Worm (Caenorhabditis elegans) whole organism, young adult: ENCODE measurements around the gene F48D6.4.

Source experiments
- B0261.1 ChIP-seq: sonication (generic microtip); optimal IDR thresholded peaks from 2 replicates; lab custom pipeline; 2016; ENCODE audit warnings: mild to moderate bottlenecking, missing genetic modification characterization, moderate library complexity, missing compliant biosample characterization
- C06A6.2 ChIP-seq: fragments of 200-800 bp; sonication (Bioruptor generic); conservative IDR thresholded peaks from 2 replicates; pipeline ENCODE4 v1.3.6; 2022; ENCODE audit warnings: missing genetic modification characterization, missing compliant biosample characterization
- F22D6.2 ChIP-seq: sonication (generic microtip); optimal IDR thresholded peaks from 2 replicates; lab custom pipeline; 2016; ENCODE audit warnings: mild to moderate bottlenecking, missing genetic modification characterization, missing compliant biosample characterization
- F33H1.4 ChIP-seq: fragments of 200-800 bp; sonication (Bioruptor generic); IDR thresholded peaks from 2 replicates; pipeline ENCODE4 v1.3.6; 2022; ENCODE audit warnings: missing genetic modification reagents, missing genetic modification characterization, missing compliant biosample characterization
- F52B5.7 ChIP-seq: sonication (generic microtip); optimal IDR thresholded peaks from 2 replicates; lab custom pipeline; 2016; ENCODE audit warnings: mild to moderate bottlenecking, missing genetic modification characterization, missing compliant biosample characterization
- K11D2.4 ChIP-seq: fragments of 200-800 bp; sonication (Bioruptor generic); IDR thresholded peaks from 2 replicates; pipeline ENCODE4 v1.3.6; 2022; ENCODE audit warnings: missing genetic modification reagents, missing genetic modification characterization, missing compliant biosample characterization
- T07F8.4 ChIP-seq: sonication (generic microtip); optimal IDR thresholded peaks from 2 replicates; lab custom pipeline; 2016; ENCODE audit warnings: mild to moderate bottlenecking, missing genetic modification characterization, moderate library complexity, missing compliant biosample characterization
- Y53F4B.3 ChIP-seq: fragments of 200-800 bp; sonication (Bioruptor generic); IDR thresholded peaks from 2 replicates; pipeline ENCODE4 v1.3.6; 2022; ENCODE audit warnings: missing genetic modification reagents, missing genetic modification characterization, missing compliant biosample characterization
- Y79H2A.3 ChIP-seq: fragments of 200-800 bp; sonication (Bioruptor generic); conservative IDR thresholded peaks from 2 replicates; pipeline ENCODE4 v1.3.6; 2022; ENCODE audit warnings: missing genetic modification reagents, missing genetic modification characterization, missing compliant biosample characterization
- Y95B8A.8 ChIP-seq: fragments of 200-800 bp; sonication (Bioruptor generic); IDR thresholded peaks from 2 replicates; pipeline ENCODE4 v1.3.6; 2022; ENCODE audit warnings: missing genetic modification reagents, missing genetic modification characterization, missing compliant biosample characterization
- ama-1 ChIP-seq, 3 experiments: fragments of 150-350 bp in 1 of 3; sonication (generic microtip) in 2 of 3; optimal IDR thresholded peaks; 2 replicates each; lab custom pipeline; 2014 to 2018; ENCODE audit warnings: missing biosample characterization in 2 of 3, missing genetic modification characterization in 2 of 3, missing genetic modification reagents in 2 of 3
- athp-1 ChIP-seq: sonication (generic microtip); optimal IDR thresholded peaks from 2 replicates; lab custom pipeline; 2017; ENCODE audit warnings: mild to moderate bottlenecking, missing genetic modification characterization, missing compliant biosample characterization
- attf-3 ChIP-seq: fragments of 200-800 bp; sonication (Bioruptor generic); conservative IDR thresholded peaks from 2 replicates; pipeline ENCODE4 v1.3.6; 2022; ENCODE audit warnings: missing genetic modification reagents, missing genetic modification characterization, missing compliant biosample characterization
- bed-2 ChIP-seq: fragments of 200-800 bp; sonication (Bioruptor generic); IDR thresholded peaks from 2 replicates; pipeline ENCODE4 v1.3.6; 2022; ENCODE audit warnings: missing genetic modification reagents, missing genetic modification characterization, missing compliant biosample characterization
- ceh-100 ChIP-seq: fragments of 200-800 bp; sonication (Bioruptor generic); IDR thresholded peaks from 2 replicates; pipeline ENCODE4 v1.3.6; 2022; ENCODE audit warnings: missing genetic modification reagents, missing genetic modification characterization, missing compliant biosample characterization
- ceh-27 ChIP-seq: fragments of 200-800 bp; sonication (Bioruptor generic); optimal IDR thresholded peaks from 2 replicates; lab custom pipeline; 2018; ENCODE audit warnings: mild to moderate bottlenecking, missing genetic modification characterization, moderate library complexity, missing compliant biosample characterization
- ceh-58 ChIP-seq: fragments of 200-800 bp; sonication (Bioruptor generic); IDR thresholded peaks from 2 replicates; pipeline ENCODE4 v1.3.6; 2022; ENCODE audit warnings: missing genetic modification characterization, missing compliant biosample characterization
- ceh-91 ChIP-seq: fragments of 200-800 bp; sonication (Bioruptor generic); IDR thresholded peaks from 2 replicates; pipeline ENCODE4 v1.3.6; 2022; ENCODE audit warnings: missing genetic modification reagents, missing genetic modification characterization, missing compliant biosample characterization
- dox-1 ChIP-seq: fragments of 200-800 bp; sonication (Bioruptor generic); IDR thresholded peaks from 2 replicates; pipeline ENCODE4 v1.3.6; 2022; ENCODE audit warnings: missing genetic modification reagents, missing genetic modification characterization, missing compliant biosample characterization
- efl-1 ChIP-seq: fragments of 150-350 bp; optimal IDR thresholded peaks from 2 replicates; lab custom pipeline; 2014; ENCODE audit warnings: missing biosample characterization, missing genetic modification reagents, missing genetic modification characterization
- egl-44 ChIP-seq: fragments of 200-800 bp; sonication (Bioruptor generic); IDR thresholded peaks from 2 replicates; pipeline ENCODE4 v1.3.6; 2022; ENCODE audit warnings: missing genetic modification reagents, missing genetic modification characterization, missing compliant biosample characterization
- ekl-4 ChIP-seq: fragments of 200-800 bp; sonication (Bioruptor generic); IDR thresholded peaks from 2 replicates; pipeline ENCODE4 v1.3.6; 2022; ENCODE audit warnings: missing genetic modification reagents, missing genetic modification characterization, missing compliant biosample characterization
- gei-17 ChIP-seq: fragments of 200-800 bp; sonication (Bioruptor generic); optimal IDR thresholded peaks from 2 replicates; lab custom pipeline; 2018; ENCODE audit warnings: mild to moderate bottlenecking, missing genetic modification characterization, missing compliant biosample characterization
- hrde-1 ChIP-seq: sonication (generic microtip); optimal IDR thresholded peaks from 2 replicates; lab custom pipeline; 2016; ENCODE audit warnings: missing genetic modification characterization, mild to moderate bottlenecking, missing compliant biosample characterization, moderate library complexity, missing genotype, missing genetic modification reagents, borderline replicate concordance
- hsf-1 ChIP-seq: fragments of 200-800 bp; sonication (Bioruptor generic); IDR thresholded peaks from 2 replicates; pipeline ENCODE4 v1.3.6; 2022; ENCODE audit warnings: missing genetic modification reagents, missing genetic modification characterization, missing compliant biosample characterization
- lag-1 ChIP-seq: fragments of 200-800 bp; sonication (Bioruptor generic); IDR thresholded peaks from 2 replicates; pipeline ENCODE4 v1.3.6; 2022; ENCODE audit warnings: missing genetic modification reagents, missing genetic modification characterization, missing compliant biosample characterization
- let-607 ChIP-seq, 2 experiments: fragments of 200-800 bp in 1 of 2; sonication (Bioruptor generic) in 1 of 2; sonication (generic microtip) in 1 of 2; optimal IDR thresholded peaks; 2 replicates each; lab custom pipeline; 2016 to 2018; ENCODE audit warnings: mild to moderate bottlenecking in 2 of 2, missing compliant biosample characterization in 2 of 2, missing genetic modification characterization in 2 of 2, moderate library complexity in 2 of 2, missing genotype in 1 of 2
- lin-35 ChIP-seq, 3 experiments: fragments of 150-350 bp in 2 of 3; sonication (generic microtip) in 1 of 3; optimal IDR thresholded peaks; 2 replicates each; lab custom pipeline; 2014 to 2018; ENCODE audit warnings: missing biosample characterization in 3 of 3, missing genetic modification characterization in 3 of 3, missing genetic modification reagents in 3 of 3
- lin-40 ChIP-seq: sonication (generic microtip); optimal IDR thresholded peaks from 2 replicates; lab custom pipeline; 2016; ENCODE audit warnings: missing genetic modification characterization, mild to moderate bottlenecking, missing compliant biosample characterization, missing genotype, missing genetic modification reagents
- lsl-1 ChIP-seq: fragments of 200-800 bp; sonication (Bioruptor generic); optimal IDR thresholded peaks from 2 replicates; lab custom pipeline; 2018; ENCODE audit warnings: mild to moderate bottlenecking, missing genetic modification characterization, moderate library complexity, missing compliant biosample characterization
- lsy-27 ChIP-seq: sonication (generic microtip); optimal IDR thresholded peaks from 2 replicates; lab custom pipeline; 2017; ENCODE audit warnings: missing genetic modification characterization, mild to moderate bottlenecking, missing compliant biosample characterization, antibody characterized with exemption, missing genotype, borderline replicate concordance; ENCODE audit not compliant: insufficient read depth
- madf-8 ChIP-seq: fragments of 200-800 bp; sonication (Bioruptor generic); conservative IDR thresholded peaks from 2 replicates; pipeline ENCODE4 v1.3.6; 2022; ENCODE audit warnings: missing genetic modification reagents, missing genetic modification characterization, missing compliant biosample characterization
- mel-28 ChIP-seq: sonication (generic microtip); optimal IDR thresholded peaks from 2 replicates; lab custom pipeline; 2016; ENCODE audit warnings: borderline replicate concordance, mild to moderate bottlenecking, missing genetic modification characterization, missing compliant biosample characterization
- nfyb-1 ChIP-seq: fragments of 200-800 bp; sonication (Bioruptor generic); IDR thresholded peaks from 2 replicates; pipeline ENCODE4 v1.3.6; 2022; ENCODE audit warnings: missing genetic modification reagents, missing genetic modification characterization, missing compliant biosample characterization
- nhr-120 ChIP-seq: fragments of 200-800 bp; sonication (Bioruptor generic); IDR thresholded peaks from 2 replicates; pipeline ENCODE4 v1.3.6; 2022; ENCODE audit warnings: missing genetic modification characterization, missing compliant biosample characterization
- nhr-179 ChIP-seq: sonication (generic microtip); optimal IDR thresholded peaks from 2 replicates; lab custom pipeline; 2016; ENCODE audit warnings: mild to moderate bottlenecking, missing genetic modification characterization, missing compliant biosample characterization
- rec-8 ChIP-seq, 2 experiments: sonication (generic microtip); optimal IDR thresholded peaks; 2 replicates each; lab custom pipeline; 2016; ENCODE audit warnings: mild to moderate bottlenecking in 2 of 2, missing genetic modification characterization in 2 of 2, missing genetic modification reagents in 2 of 2, missing genotype in 2 of 2, missing biosample characterization in 1 of 2, missing compliant biosample characterization in 1 of 2, moderate library complexity in 1 of 2
- rpc-1 ChIP-seq, 2 experiments: fragments of 150-350 bp in 1 of 2; sonication (generic microtip) in 1 of 2; optimal IDR thresholded peaks; 2 replicates each; lab custom pipeline; 2014 to 2018; ENCODE audit warnings: missing biosample characterization in 1 of 2, missing genetic modification characterization in 1 of 2, missing genetic modification reagents in 1 of 2, missing genotype in 1 of 2
- sdz-38 ChIP-seq: sonication (generic microtip); optimal IDR thresholded peaks from 2 replicates; lab custom pipeline; 2016; ENCODE audit warnings: missing genotype, missing genetic modification characterization, missing compliant biosample characterization
- snpc-1.3 ChIP-seq: sonication (generic microtip); optimal IDR thresholded peaks from 2 replicates; lab custom pipeline; 2017; ENCODE audit warnings: missing genetic modification characterization, mild to moderate bottlenecking, missing compliant biosample characterization, antibody characterized with exemption, moderate library complexity, missing genotype, missing genetic modification reagents; ENCODE audit not compliant: insufficient read depth
- snpc-3.4 ChIP-seq: sonication (generic microtip); optimal IDR thresholded peaks from 2 replicates; lab custom pipeline; 2017; ENCODE audit warnings: missing genetic modification characterization, mild to moderate bottlenecking, missing compliant biosample characterization, antibody characterized with exemption, moderate library complexity, missing genotype, missing genetic modification reagents
- snpc-4 ChIP-seq, 5 experiments: fragments of 150-350 bp in 1 of 5; sonication (generic microtip) in 4 of 5; optimal IDR thresholded peaks; 2 replicates each; lab custom pipeline; 2014 to 2018; ENCODE audit warnings: missing genetic modification characterization in 5 of 5, missing biosample characterization in 3 of 5, antibody characterized with exemption in 2 of 5, mild to moderate bottlenecking in 2 of 5, missing compliant biosample characterization in 2 of 5, missing genotype in 2 of 5, moderate library complexity in 2 of 5, missing genetic modification reagents in 1 of 5
- tbp1 ChIP-seq: fragments of 200-800 bp; sonication (Bioruptor generic); optimal IDR thresholded peaks from 2 replicates; lab custom pipeline; 2018; ENCODE audit warnings: mild to moderate bottlenecking, missing genetic modification characterization, missing compliant biosample characterization
- xnd-1 ChIP-seq: sonication (generic microtip); optimal IDR thresholded peaks from 2 replicates; lab custom pipeline; 2016; ENCODE audit warnings: missing genotype, missing genetic modification reagents, missing genetic modification characterization, missing compliant biosample characterization
- ztf-25 ChIP-seq: fragments of 200-800 bp; sonication (Bioruptor generic); IDR thresholded peaks from 2 replicates; pipeline ENCODE4 v1.3.6; 2022; ENCODE audit warnings: missing genetic modification reagents, missing genetic modification characterization, missing compliant biosample characterization

The F48D6.4 gene

DNA sequence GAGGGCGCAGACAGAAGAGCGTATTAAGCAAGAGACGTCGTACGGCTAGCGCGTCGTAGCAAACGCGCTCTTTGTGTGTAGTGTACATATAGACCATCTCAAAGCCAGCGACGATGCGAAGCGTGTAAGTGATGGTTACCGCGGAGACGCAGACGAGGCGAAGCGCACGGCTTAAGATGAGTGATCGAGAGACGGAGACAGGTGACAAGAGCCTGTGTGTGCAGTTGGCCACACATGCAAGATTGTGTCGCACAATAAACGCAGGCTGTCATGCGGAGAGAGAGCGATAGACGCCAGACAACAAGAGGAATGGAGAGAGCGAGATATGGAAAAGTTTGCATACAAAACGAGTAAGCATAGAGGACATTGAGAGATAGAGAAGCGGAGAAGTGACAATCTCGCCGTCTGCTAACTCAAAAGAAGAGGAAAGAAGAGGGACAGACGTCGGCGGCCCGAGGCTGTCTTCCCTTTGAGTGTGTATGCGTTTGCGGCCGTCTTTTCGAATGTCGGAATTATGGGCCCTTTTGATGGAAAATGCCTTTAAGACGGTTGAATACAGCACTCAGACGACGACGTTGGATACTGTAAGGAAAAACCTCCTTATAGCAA, 24.1 kb downstream of the F48D6.4 start (continued):
- TF ChIP-seq ama-1 (optimal IDR thresholded peaks at IDR 0.05; lab: Kevin White, UChicago) (peak; percentile 56), ama-1 (GFP tag; optimal IDR thresholded peaks at IDR 0.05; lab: Kevin White, UChicago) (no peak), lin-35 (GFP tag; optimal IDR thresholded peaks at IDR 0.05; lab: Kevin White, UChicago) (peak in 1 of 3 experiments; percentile 46), xnd-1 (tag; lab: Kevin White, UChicago) (no peak), lsl-1 (no peak), dox-1 (peak; percentile 68), K11D2.4 (GFP tag; lab: Robert Waterston, UW) (peak; percentile 56), T07F8.4 (tag; lab: Kevin White, UChicago) (no peak), ztf-25 (GFP tag; lab: Robert Waterston, UW) (no peak), B0261.1 (tag; lab: Kevin White, UChicago) (no peak), madf-8 (GFP tag; lab: Robert Waterston, UW) (no peak), rpc-1 (optimal IDR thresholded peaks at IDR 0.05; lab: Kevin White, UChicago) (no peak), rpc-1 (tag; optimal IDR thresholded peaks at IDR 0.05; lab: Kevin White, UChicago) (no peak), hrde-1 (no peak), lsy-27 (tag; lab: Kevin White, UChicago) (no peak), F22D6.2 (tag; lab: Kevin White, UChicago) (no peak), snpc-1.3 (tag; lab: Kevin White, UChicago) (no peak), Y79H2A.3 (GFP tag; lab: Robert Waterston, UW) (no peak), efl-1 (GFP tag; lab: Kevin White, UChicago) (no peak), attf-3 (GFP tag; lab: Robert Waterston, UW) (no peak), gei-17 (GFP tag; lab: Kevin White, UChicago) (peak; percentile 89), Y95B8A.8 (GFP tag; lab: Robert Waterston, UW) (no peak), ceh-91 (GFP tag; lab: Robert Waterston, UW) (no peak), F33H1.4 (GFP tag; lab: Robert Waterston, UW) (no peak), nhr-120 (GFP tag; lab: Robert Waterston, UW) (no peak), sdz-38 (no peak), lin-40 (tag; lab: Kevin White, UChicago) (peak; percentile 96), let-607 (tag; optimal IDR thresholded peaks at IDR 0.05; lab: Kevin White, UChicago) (peak; percentile 44 to 82), C06A6.2 (GFP tag; lab: Robert Waterston, UW) (peak; percentile 56; the same call in 1 of the 2 replicates), ceh-27 (GFP tag; lab: Kevin White, UChicago) (peak; percentile 1), tbp1 (GFP tag; lab: Kevin White, UChicago) (peak; percentile 39), mel-28 (tag; lab: Kevin White, UChicago) (no peak), ekl-4 (no peak; the same call in 1 of the 2 replicates), lag-1 (GFP tag; lab: Robert Waterston, UW) (no peak), rec-8 (tag; optimal IDR thresholded peaks at IDR 0.05; lab: Kevin White, UChicago) (no peak), egl-44 (GFP tag; lab: Robert Waterston, UW) (peak; percentile 58; the same call in 1 of the 2 replicates), nfyb-1 (GFP tag; lab: Robert Waterston, UW) (peak; percentile 78), snpc-3.4 (tag; lab: Kevin White, UChicago) (no peak), Y53F4B.3 (GFP tag; lab: Robert Waterston, UW) (no peak), nhr-179 (no peak), F52B5.7 (tag; lab: Kevin White, UChicago) (peak; percentile 50), snpc-4 (GFP tag; optimal IDR thresholded peaks at IDR 0.05; lab: Kevin White, UChicago) (peak; percentile 42), snpc-4 (tag; optimal IDR thresholded peaks at IDR 0.05; lab: Kevin White, UChicago) (peak in 3 of 4 experiments; percentile 40 to 73 (median 45)), ceh-100 (GFP tag; lab: Robert Waterston, UW) (no peak), hsf-1 (GFP tag; lab: Robert Waterston, UW) (no peak), ceh-58 (GFP tag; lab: Robert Waterston, UW) (no peak), bed-2 (GFP tag; lab: Robert Waterston, UW) (no peak), athp-1 (tag; lab: Kevin White, UChicago) (no peak)
